Fruit fly (Drosophila melanogaster): Measurements from ENCODE around the gene nac.

The nac gene

DNA sequence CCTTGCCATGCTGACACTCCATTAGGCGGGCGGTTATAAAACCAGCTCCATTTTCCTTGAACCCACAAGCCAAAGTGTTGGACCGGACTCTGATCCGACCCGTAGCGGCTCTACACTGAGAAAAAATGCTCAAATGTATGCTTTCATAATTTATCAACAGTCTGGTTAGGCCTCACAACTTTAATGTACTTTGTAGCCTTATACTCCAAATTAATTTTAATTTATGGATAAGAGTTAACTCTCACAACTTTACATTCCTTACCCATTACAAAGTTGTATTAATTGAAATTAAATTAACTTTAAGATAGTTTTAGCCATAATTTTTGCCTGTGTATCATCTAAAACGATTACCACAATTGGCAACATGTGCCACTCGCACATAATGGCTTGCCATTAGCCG is 47.8 kb downstream of the nac start (continued):
- TF ChIP-seq gem (tag; optimal IDR thresholded peaks at IDR 0.05): peak; percentile 65
- peak; percentile 7 for TF ChIP-seq Oli (tag; optimal IDR thresholded peaks at IDR 0.05)
- TF ChIP-seq ranshi (GFP tag; IDR thresholded peaks at IDR 0.05): 0 out of 2 replicates have a peak, but pooled peaks have one; percentile 17
- TF ChIP-seq CG10209 (GFP tag; optimal IDR thresholded peaks at IDR 0.05): peak; percentile 32
- TF ChIP-seq dmrt11E (tag; optimal IDR thresholded peaks at IDR 0.05): no peak
- peak; percentile 2 for TF ChIP-seq HmgZ (tag; optimal IDR thresholded peaks at IDR 0.05)
- TF ChIP-seq unpg (GFP tag; optimal IDR thresholded peaks at IDR 0.05): peak; percentile 53
- TF ChIP-seq CG12071 (GFP tag; optimal IDR thresholded peaks at IDR 0.05): peak; percentile 22
- no peak for TF ChIP-seq Ets97D (GFP tag; optimal IDR thresholded peaks at IDR 0.05)
- peak; percentile 61 for TF ChIP-seq CG2678 (tag; optimal IDR thresholded peaks at IDR 0.05)
- TF ChIP-seq sens (GFP tag): peak; percentile 39
- peak; percentile 37; the same call in 2 of the 3 replicates for TF ChIP-seq row (GFP tag; IDR thresholded peaks at IDR 0.05)
- peak; percentile 53; the same call in 2 of the 3 replicates for TF ChIP-seq dysf (GFP tag; IDR thresholded peaks at IDR 0.05)
- peak; percentile 45 for TF ChIP-seq Fer1 (GFP tag; optimal IDR thresholded peaks at IDR 0.05)
- no peak for TF ChIP-seq Gsc (GFP tag; IDR thresholded peaks at IDR 0.05)
- no peak for TF ChIP-seq wdn (GFP tag; IDR thresholded peaks at IDR 0.05)
- TF ChIP-seq nerfin-2 (GFP tag; IDR thresholded peaks at IDR 0.05; ENCODE audit: partially characterized antibody): no peak
- peak; percentile 9 for TF ChIP-seq Xbp1 (GFP tag; optimal IDR thresholded peaks at IDR 0.05)
- TF ChIP-seq HHEX (GFP tag; optimal IDR thresholded peaks at IDR 0.05): peak; percentile 36
- TF ChIP-seq gt (GFP tag; IDR thresholded peaks at IDR 0.05): no peak
- no peak for TF ChIP-seq CG31441 (GFP tag; IDR thresholded peaks at IDR 0.05)
- TF ChIP-seq CG3726 (GFP tag; IDR thresholded peaks at IDR 0.05): no peak
- peak; percentile 21 for TF ChIP-seq zfh2 (GFP tag; optimal IDR thresholded peaks at IDR 0.05)
- peak; percentile 25 for TF ChIP-seq CG17385 (GFP tag; optimal IDR thresholded peaks at IDR 0.05)
- TF ChIP-seq dan (GFP tag; IDR thresholded peaks at IDR 0.05): no peak
- TF ChIP-seq CG9932 (GFP tag; IDR thresholded peaks at IDR 0.05): peak; percentile 17; the same call in 1 of the 2 replicates
- TF ChIP-seq CG2712 (tag; optimal IDR thresholded peaks at IDR 0.05): peak; percentile 12
- TF ChIP-seq tx (GFP tag; optimal IDR thresholded peaks at IDR 0.05): no peak
- no peak for TF ChIP-seq shn (GFP tag; optimal IDR thresholded peaks at IDR 0.05)
- TF ChIP-seq CG7786 (GFP tag; optimal IDR thresholded peaks at IDR 0.05): no peak
- TF ChIP-seq CG6813 (GFP tag; optimal IDR thresholded peaks at IDR 0.05): peak; percentile 10
- peak; percentile 27 for TF ChIP-seq CG13624 (GFP tag; optimal IDR thresholded peaks at IDR 0.05)
- TF ChIP-seq CG14441 (GFP tag; IDR thresholded peaks at IDR 0.05): peak; percentile 45; the same call in 1 of the 2 replicates
- peak; percentile 52 for TF ChIP-seq CG15269 (tag; optimal IDR thresholded peaks at IDR 0.05)
- TF ChIP-seq zf30C (GFP tag; optimal IDR thresholded peaks at IDR 0.05): no peak
- TF ChIP-seq grau (tag; optimal IDR thresholded peaks at IDR 0.05): peak; percentile 54
- TF ChIP-seq CG31388 (GFP tag; optimal IDR thresholded peaks at IDR 0.05): no peak
- peak; percentile 44 for TF ChIP-seq dmrt99B (tag; optimal IDR thresholded peaks at IDR 0.05)
- no peak for TF ChIP-seq CG8290 (GFP tag; optimal IDR thresholded peaks at IDR 0.05)
- peak in 1 of 2 experiments; percentile 13 for TF ChIP-seq CG8290 (tag; optimal IDR thresholded peaks at IDR 0.05)
- TF ChIP-seq HLH3B (GFP tag; IDR thresholded peaks at IDR 0.05): 0 out of 2 replicates have a peak, but pooled peaks have one; percentile 25
- TF ChIP-seq PHDP (tag; optimal IDR thresholded peaks at IDR 0.05): peak; percentile 42
- no peak for TF ChIP-seq gsb-n (tag; optimal IDR thresholded peaks at IDR 0.05)
- TF ChIP-seq CG8388 (GFP tag; optimal IDR thresholded peaks at IDR 0.05): peak; percentile 7
- no peak for TF ChIP-seq CG8765 (GFP tag; IDR thresholded peaks at IDR 0.05)
- no peak for TF ChIP-seq CG43689 (GFP tag; IDR thresholded peaks at IDR 0.05)
- peak; percentile 42; the same call in 1 of the 3 replicates for TF ChIP-seq CG11695 (GFP tag; IDR thresholded peaks at IDR 0.05)
- peak; percentile 33 for TF ChIP-seq Fer3 (tag; optimal IDR thresholded peaks at IDR 0.05)
- TF ChIP-seq CG10979 (tag; optimal IDR thresholded peaks at IDR 0.05): peak; percentile 1
- peak; percentile 38 for TF ChIP-seq CG18599 (GFP tag; optimal IDR thresholded peaks at IDR 0.05)
- 0 out of 3 replicates have a peak, but pooled peaks have one; percentile 11 for TF ChIP-seq ase (GFP tag; IDR thresholded peaks at IDR 0.05)

All from whole organism, embryonic.